Worm (Caenorhabditis elegans) whole organism, late embryonic: ENCODE measurements around the gene F10G7.10.

Source experiments
- C38D4.7 ChIP-seq: fragments of 200-800 bp; sonication (Bioruptor generic); optimal IDR thresholded peaks from 2 replicates; lab custom pipeline; 2018; ENCODE audit warnings: mild to moderate bottlenecking, missing genetic modification characterization, moderate library complexity, missing compliant biosample characterization
- K02D7.2 ChIP-seq: sonication (generic microtip); optimal IDR thresholded peaks from 2 replicates; lab custom pipeline; 2017; ENCODE audit warnings: mild to moderate bottlenecking, missing genetic modification characterization, missing compliant biosample characterization
- Y22D7AL.16 ChIP-seq: sonication (generic microtip); optimal IDR thresholded peaks from 2 replicates; lab custom pipeline; 2016; ENCODE audit warnings: missing genetic modification characterization, missing compliant biosample characterization
- ahr-1 ChIP-seq: sonication (generic microtip); optimal IDR thresholded peaks from 2 replicates; lab custom pipeline; 2016; ENCODE audit warnings: missing genetic modification characterization, missing compliant biosample characterization
- ceh-14 ChIP-seq: sonication (generic microtip); optimal IDR thresholded peaks from 2 replicates; lab custom pipeline; 2016; ENCODE audit warnings: missing genotype, missing genetic modification characterization, missing compliant biosample characterization
- ceh-18 ChIP-seq: sonication (generic microtip); optimal IDR thresholded peaks from 2 replicates; lab custom pipeline; 2016; ENCODE audit warnings: missing genetic modification characterization, missing compliant biosample characterization
- ceh-22 ChIP-seq: sonication (generic microtip); optimal IDR thresholded peaks from 2 replicates; lab custom pipeline; 2017; ENCODE audit warnings: missing biosample characterization, missing genetic modification characterization
- ceh-24 ChIP-seq: sonication (generic microtip); optimal IDR thresholded peaks from 2 replicates; lab custom pipeline; 2016; ENCODE audit warnings: mild to moderate bottlenecking, missing genetic modification characterization, missing compliant biosample characterization
- ceh-30 ChIP-seq: fragments of 150-350 bp; optimal IDR thresholded peaks from 2 replicates; lab custom pipeline; 2014; ENCODE audit warnings: missing biosample characterization, missing genetic modification characterization
- ceh-31 ChIP-seq: sonication (generic microtip); optimal IDR thresholded peaks from 2 replicates; lab custom pipeline; 2016; ENCODE audit warnings: missing genetic modification characterization, missing compliant biosample characterization
- ceh-9 ChIP-seq: sonication (generic microtip); optimal IDR thresholded peaks from 2 replicates; lab custom pipeline; 2016; ENCODE audit warnings: mild to moderate bottlenecking, missing genetic modification characterization, inconsistent platforms, missing compliant biosample characterization
- dmd-4 ChIP-seq: sonication (generic microtip); optimal IDR thresholded peaks from 2 replicates; lab custom pipeline; 2016; ENCODE audit warnings: borderline replicate concordance, missing genetic modification characterization, missing compliant biosample characterization
- dve-1 ChIP-seq: sonication (generic microtip); optimal IDR thresholded peaks from 2 replicates; lab custom pipeline; 2017; ENCODE audit warnings: antibody characterized with exemption, mild to moderate bottlenecking, missing genetic modification characterization, missing compliant biosample characterization
- elt-2 ChIP-seq: sonication (generic microtip); optimal IDR thresholded peaks from 2 replicates; lab custom pipeline; 2016; ENCODE audit warnings: missing genetic modification reagents, missing genetic modification characterization, missing compliant biosample characterization
- fax-1 ChIP-seq: sonication (generic microtip); optimal IDR thresholded peaks from 2 replicates; lab custom pipeline; 2016; ENCODE audit warnings: missing genotype, missing genetic modification characterization, missing compliant biosample characterization
- fkh-10 ChIP-seq: fragments of 150-350 bp; optimal IDR thresholded peaks from 2 replicates; lab custom pipeline; 2014; ENCODE audit warnings: missing biosample characterization, missing genetic modification reagents, missing genetic modification characterization
- fkh-6 ChIP-seq: sonication (generic microtip); optimal IDR thresholded peaks from 2 replicates; lab custom pipeline; 2016; ENCODE audit warnings: missing genetic modification characterization, missing compliant biosample characterization
- gmeb-2 ChIP-seq: sonication (generic microtip); optimal IDR thresholded peaks from 2 replicates; lab custom pipeline; 2016; ENCODE audit warnings: missing genetic modification characterization, inconsistent platforms, missing compliant biosample characterization
- hlh-15 ChIP-seq: sonication (generic microtip); optimal IDR thresholded peaks from 2 replicates; lab custom pipeline; 2016; ENCODE audit warnings: missing genetic modification characterization, missing compliant biosample characterization
- hlh-30 ChIP-seq: sonication (generic microtip); optimal IDR thresholded peaks from 2 replicates; lab custom pipeline; 2017; ENCODE audit warnings: antibody characterized with exemption, missing genetic modification characterization, missing compliant biosample characterization; ENCODE audit not compliant: insufficient read depth
- hlh-6 ChIP-seq: sonication (generic microtip); optimal IDR thresholded peaks from 2 replicates; lab custom pipeline; 2016; ENCODE audit warnings: missing genotype, missing genetic modification characterization, missing compliant biosample characterization
- lin-11 ChIP-seq: fragments of 200-800 bp; sonication (Bioruptor generic); optimal IDR thresholded peaks from 2 replicates; lab custom pipeline; 2018; ENCODE audit warnings: mild to moderate bottlenecking, missing genetic modification characterization, missing compliant biosample characterization
- nhr-11 ChIP-seq: fragments of 150-350 bp; optimal IDR thresholded peaks from 2 replicates; lab custom pipeline; 2014; ENCODE audit warnings: missing biosample characterization, missing genetic modification characterization
- npax-4 ChIP-seq: sonication (generic microtip); optimal IDR thresholded peaks from 2 replicates; lab custom pipeline; 2016; ENCODE audit warnings: missing genetic modification characterization, missing compliant biosample characterization
- odd-2 ChIP-seq: sonication (generic microtip); optimal IDR thresholded peaks from 2 replicates; lab custom pipeline; 2017; ENCODE audit warnings: antibody characterized with exemption, mild to moderate bottlenecking, missing genetic modification characterization, missing compliant biosample characterization
- pat-9 ChIP-seq: fragments of 200-800 bp; sonication (Bioruptor generic); optimal IDR thresholded peaks from 2 replicates; lab custom pipeline; 2018; ENCODE audit warnings: mild to moderate bottlenecking, missing genetic modification characterization, moderate library complexity, missing compliant biosample characterization
- pha-2 ChIP-seq: sonication (generic microtip); optimal IDR thresholded peaks from 2 replicates; lab custom pipeline; 2017; ENCODE audit warnings: mild to moderate bottlenecking, missing genetic modification characterization, missing compliant biosample characterization
- pha-4 ChIP-seq: fragments of 150-350 bp; optimal IDR thresholded peaks from 2 replicates; lab custom pipeline; 2018; ENCODE audit warnings: missing biosample characterization, missing genetic modification reagents, missing genetic modification characterization
- pros-1 ChIP-seq: fragments of 150-350 bp; optimal IDR thresholded peaks from 2 replicates; lab custom pipeline; 2014; ENCODE audit warnings: missing biosample characterization, missing genetic modification reagents, missing genetic modification characterization
- ref-2 ChIP-seq: sonication (generic microtip); optimal IDR thresholded peaks from 2 replicates; lab custom pipeline; 2016; ENCODE audit warnings: missing genetic modification characterization, missing compliant biosample characterization
- rnt-1 ChIP-seq: sonication (generic microtip); optimal IDR thresholded peaks from 2 replicates; lab custom pipeline; 2016; ENCODE audit warnings: missing genetic modification characterization, missing compliant biosample characterization
- sdc-2 ChIP-seq: sonication (generic microtip); optimal IDR thresholded peaks from 2 replicates; lab custom pipeline; 2016; ENCODE audit warnings: missing genotype, missing genetic modification characterization, missing compliant biosample characterization
- sox-2 ChIP-seq: fragments of 200-800 bp; sonication (Bioruptor generic); IDR thresholded peaks from 2 replicates; pipeline ENCODE4 v1.3.6; 2022; ENCODE audit warnings: missing genetic modification reagents, missing genetic modification characterization, missing compliant biosample characterization
- sox-4 ChIP-seq: sonication (generic microtip); optimal IDR thresholded peaks from 2 replicates; lab custom pipeline; 2017; ENCODE audit warnings: mild to moderate bottlenecking, missing genetic modification characterization, inconsistent platforms, missing compliant biosample characterization
- tbx-7 ChIP-seq: sonication (generic microtip); optimal IDR thresholded peaks from 2 replicates; lab custom pipeline; 2016; ENCODE audit warnings: missing genotype, missing genetic modification characterization, missing compliant biosample characterization
- ttx-3 ChIP-seq: sonication (generic microtip); optimal IDR thresholded peaks from 2 replicates; lab custom pipeline; 2016; ENCODE audit warnings: missing genetic modification reagents, missing genetic modification characterization, missing compliant biosample characterization
- unc-55 ChIP-seq: sonication (generic microtip); optimal IDR thresholded peaks from 2 replicates; lab custom pipeline; 2017; ENCODE audit warnings: missing biosample characterization, missing genetic modification reagents, missing genetic modification characterization

F10G7.10 gene

DNA sequence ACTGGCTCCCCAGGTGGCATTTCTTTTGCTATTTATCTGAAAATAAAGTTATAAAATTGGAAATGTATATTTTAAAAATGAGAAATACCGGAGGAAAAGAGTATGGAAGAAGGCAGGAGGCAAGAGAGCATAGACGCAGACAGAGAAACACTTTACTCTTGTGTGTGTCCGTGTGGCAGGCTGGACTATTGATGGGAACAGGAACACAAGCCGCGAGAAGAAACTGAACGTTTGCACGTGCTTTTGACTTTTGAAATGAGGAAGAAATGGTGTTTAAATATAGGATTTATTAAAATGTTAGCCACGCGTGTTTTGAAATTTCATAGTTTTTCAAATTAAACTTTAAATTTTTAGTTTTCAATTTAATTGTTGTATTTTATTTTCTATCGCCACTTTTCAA, at the start of gene F10G7.10:
Gene F10G7.10, minus strand, starts transcription at position 145 of the 400 bp plus-strand sequence.
- no peak for TF ChIP-seq hlh-6
- no peak for TF ChIP-seq pha-2

DNA sequence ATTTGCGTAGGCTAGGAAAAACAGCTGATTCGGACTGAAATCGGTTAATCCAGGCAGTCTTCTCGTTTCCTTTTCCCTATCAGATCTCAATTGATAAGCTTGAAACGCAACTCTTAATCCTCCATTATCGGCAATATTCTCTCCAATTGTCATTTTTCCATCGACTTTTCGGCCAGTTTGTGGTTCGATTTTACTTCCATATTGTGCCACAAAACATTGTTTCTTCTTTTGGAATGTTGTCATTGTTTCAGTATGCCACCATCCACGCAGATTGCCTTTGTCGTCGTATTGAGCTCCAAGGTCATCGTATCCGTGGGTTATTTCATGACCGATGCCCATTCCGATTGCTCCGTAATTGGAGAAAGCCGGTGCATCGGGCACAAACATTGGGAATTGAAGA, 49.7 kb upstream of the F10G7.10 start:
- no peak for TF ChIP-seq pat-9 (tag; lab: Kevin White, UChicago)
- TF ChIP-seq dve-1: no peak
- no peak for TF ChIP-seq ceh-30
- TF ChIP-seq fax-1 (tag; lab: Kevin White, UChicago): no peak
- no peak for TF ChIP-seq gmeb-2 (tag; lab: Kevin White, UChicago)
- no peak for TF ChIP-seq ref-2 (tag; lab: Kevin White, UChicago)
- TF ChIP-seq tbx-7 (tag; lab: Kevin White, UChicago): no peak
- no peak for TF ChIP-seq fkh-10 (GFP tag; lab: Kevin White, UChicago)
- no peak for TF ChIP-seq hlh-15
- TF ChIP-seq hlh-6: no peak
- TF ChIP-seq rnt-1 (tag; lab: Kevin White, UChicago): no peak
- no peak for TF ChIP-seq nhr-11
- no peak for TF ChIP-seq C38D4.7
- no peak for TF ChIP-seq ceh-18 (tag; lab: Kevin White, UChicago)
- TF ChIP-seq dmd-4 (tag; lab: Kevin White, UChicago): no peak
- TF ChIP-seq K02D7.2 (tag; lab: Kevin White, UChicago): no peak
- no peak for TF ChIP-seq ahr-1 (tag; lab: Kevin White, UChicago)
- no peak for TF ChIP-seq ceh-14 (tag; lab: Kevin White, UChicago)
- no peak for TF ChIP-seq unc-55
- TF ChIP-seq ceh-31: no peak

DNA sequence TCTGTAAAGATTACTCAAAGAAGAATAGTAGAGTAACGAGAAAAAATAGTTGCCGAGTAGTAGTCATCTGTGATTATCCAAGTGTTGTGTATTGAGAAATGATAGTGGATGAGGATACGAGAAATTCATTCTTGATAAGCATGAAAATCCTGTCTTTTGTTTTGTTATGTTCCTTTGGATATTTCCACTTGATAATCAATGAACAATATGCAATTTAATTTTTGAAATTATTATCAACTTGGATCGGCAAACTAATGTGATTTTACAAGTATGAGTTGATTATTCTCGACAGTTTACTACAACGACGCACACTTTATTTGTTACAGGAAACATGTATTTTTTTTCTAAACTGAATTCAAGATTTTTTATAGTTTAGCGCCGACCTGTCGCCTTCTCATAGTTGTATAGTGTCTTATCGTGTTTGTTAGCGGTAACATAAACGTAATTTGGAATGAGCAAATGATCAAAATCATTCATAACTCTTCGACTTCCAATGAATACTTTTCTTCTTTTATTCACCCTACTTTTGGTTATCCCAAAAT, 47.9 kb upstream of the F10G7.10 start, which contains the start of the genes F26G1.9 and F26G1.10:
Gene F26G1.9, minus strand, starts transcription at position 101 of the 542 bp plus-strand sequence.
Gene F26G1.10, plus strand, starts transcription at position 492 of the 542 bp plus-strand sequence.
- no peak for TF ChIP-seq sdc-2 (tag; lab: Kevin White, UChicago)
- TF ChIP-seq fax-1 (tag; lab: Kevin White, UChicago): no peak
- TF ChIP-seq fkh-10 (GFP tag; lab: Kevin White, UChicago): no peak
- TF ChIP-seq hlh-30: no peak
- no peak for TF ChIP-seq gmeb-2 (tag; lab: Kevin White, UChicago)
- TF ChIP-seq lin-11: no peak
- TF ChIP-seq ceh-22 (tag; lab: Kevin White, UChicago): no peak
- no peak for TF ChIP-seq npax-4
- TF ChIP-seq pha-4 (tag; lab: Kevin White, UChicago): no peak
- TF ChIP-seq, all 69 proteins: peak for 0

ce11 chrII:4772441-4772840, 46.4 kb upstream of the F10G7.10 start:
- TF ChIP-seq elt-2 (peak; percentile 13), ceh-9 (tag; lab: Kevin White, UChicago) (no peak), hlh-6 (no peak)

DNA sequence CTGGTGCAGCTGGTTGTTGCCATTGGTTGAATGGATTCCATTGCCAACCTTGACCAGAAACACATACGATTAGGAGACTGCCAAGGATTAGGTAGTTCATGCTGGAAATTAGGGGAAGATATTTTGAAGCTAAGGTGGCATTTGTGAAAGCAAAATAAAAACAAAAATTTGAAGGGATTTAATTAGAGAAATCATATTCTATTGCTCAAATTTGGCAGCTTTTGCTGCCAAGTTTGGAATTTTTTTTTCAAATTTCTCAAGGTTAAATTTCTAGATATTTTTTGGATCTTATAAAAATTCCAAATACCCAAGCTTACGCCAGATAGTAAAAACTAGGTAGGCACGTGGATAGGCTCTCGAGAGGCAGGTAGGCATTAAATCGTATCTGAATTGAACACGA, 45.2 kb upstream of the F10G7.10 start, which contains the start of gene F26G1.5:
Gene F26G1.5, minus strand, starts transcription at position 101 of the 400 bp plus-strand sequence.
- TF ChIP-seq ceh-18 (tag; lab: Kevin White, UChicago) (no peak), C38D4.7 (no peak), sox-4 (tag; lab: Kevin White, UChicago) (no peak), fkh-6 (tag; lab: Kevin White, UChicago) (no peak), ceh-24 (tag; lab: Kevin White, UChicago) (no peak), ttx-3 (no peak), tbx-7 (tag; lab: Kevin White, UChicago) (no peak), odd-2 (no peak), ceh-31 (no peak), Y22D7AL.16 (tag; lab: Kevin White, UChicago) (no peak), sox-2 (no peak), hlh-6 (no peak), ref-2 (tag; lab: Kevin White, UChicago) (no peak), pros-1 (no peak), pat-9 (tag; lab: Kevin White, UChicago) (no peak)
- TF ChIP-seq, all 69 proteins: peak for 0
